Fruit fly (Drosophila melanogaster) whole organism, embryonic: ENCODE measurements around the gene MCTS1.

Source experiments
- Asciz ChIP-seq: fragments of 200-800 bp; sonication (Bioruptor generic); optimal IDR thresholded peaks from 2 replicates; lab custom pipeline; 2017; ENCODE audit warnings: missing biosample characterization, mild to moderate bottlenecking, missing genetic modification characterization, missing genetic modification reagents
- CG10147 ChIP-seq: fragments of 200-800 bp; sonication (Bioruptor generic); optimal IDR thresholded peaks from 2 replicates; lab custom pipeline; 2019; ENCODE audit warnings: missing biosample characterization, mild to moderate bottlenecking, missing genetic modification characterization, moderate library complexity
- CG10274 ChIP-seq: fragments of 200-800 bp; sonication (Bioruptor generic); optimal IDR thresholded peaks from 3 replicates; lab custom pipeline; 2017; ENCODE audit warnings: missing biosample characterization, mild to moderate bottlenecking, missing genetic modification characterization
- CG10654 ChIP-seq: fragments of 200-800 bp; sonication (Bioruptor generic); optimal IDR thresholded peaks from 2 replicates; lab custom pipeline; 2016; ENCODE audit warnings: missing biosample characterization, missing genetic modification characterization
- CG11085 ChIP-seq: fragments of 200-800 bp; sonication (Bioruptor generic); IDR thresholded peaks from 2 replicates; pipeline ENCODE4 v1.3.6; 2022; ENCODE audit warnings: missing biosample characterization, missing genetic modification characterization
- CG11247 ChIP-seq: fragments of 200-800 bp; sonication (Bioruptor generic); IDR thresholded peaks from 2 replicates; pipeline ENCODE4 v1.3.6; 2022; ENCODE audit warnings: missing biosample characterization, missing genetic modification characterization
- CG13296 ChIP-seq: fragments of 200-800 bp; sonication (Bioruptor generic); optimal IDR thresholded peaks from 3 replicates; lab custom pipeline; 2018; ENCODE audit warnings: missing biosample characterization, mild to moderate bottlenecking, missing genetic modification characterization
- CG14965 ChIP-seq: fragments of 200-800 bp; sonication (Bioruptor generic); optimal IDR thresholded peaks from 2 replicates; lab custom pipeline; 2016; ENCODE audit warnings: missing biosample characterization, missing genetic modification characterization, borderline replicate concordance
- CG16779 ChIP-seq: fragments of 200-800 bp; sonication (Bioruptor generic); IDR thresholded peaks from 2 replicates; pipeline ENCODE4 v1.3.6; 2022; ENCODE audit warnings: missing biosample characterization, missing genetic modification characterization
- CG17802 ChIP-seq: fragments of 200-800 bp; sonication (Bioruptor generic); optimal IDR thresholded peaks from 2 replicates; lab custom pipeline; 2018; ENCODE audit warnings: missing biosample characterization, mild to moderate bottlenecking, missing genetic modification characterization, moderate library complexity
- CG30431 ChIP-seq: fragments of 200-800 bp; sonication (Bioruptor generic); optimal IDR thresholded peaks from 2 replicates; lab custom pipeline; 2017; ENCODE audit warnings: missing biosample characterization, missing genetic modification characterization
- CG3163 ChIP-seq: fragments of 200-800 bp; sonication (Bioruptor generic); optimal IDR thresholded peaks from 3 replicates; lab custom pipeline; 2016; ENCODE audit warnings: missing biosample characterization, missing genetic modification characterization
- CG32767 ChIP-seq: fragments of 200-800 bp; sonication (Bioruptor generic); IDR thresholded peaks from 2 replicates; pipeline ENCODE4 v1.3.6; 2022; ENCODE audit warnings: missing biosample characterization, missing genetic modification characterization
- CG3847 ChIP-seq: fragments of 200-800 bp; sonication (Bioruptor generic); IDR thresholded peaks from 2 replicates; pipeline ENCODE4 v1.3.6; 2022; ENCODE audit warnings: missing biosample characterization, missing genetic modification characterization
- CG3995 ChIP-seq: fragments of 200-800 bp; sonication (Bioruptor generic); optimal IDR thresholded peaks from 3 replicates; lab custom pipeline; 2016; ENCODE audit warnings: missing biosample characterization, missing genetic modification characterization
- CG4328 ChIP-seq: fragments of 200-800 bp; sonication (Bioruptor generic); optimal IDR thresholded peaks from 3 replicates; lab custom pipeline; 2017; ENCODE audit warnings: missing biosample characterization, missing genetic modification reagents, missing genetic modification characterization
- CG4424 ChIP-seq: fragments of 200-800 bp; sonication (Bioruptor generic); optimal IDR thresholded peaks from 3 replicates; lab custom pipeline; 2016; ENCODE audit warnings: missing biosample characterization, missing genetic modification characterization
- CG6175 ChIP-seq: fragments of 200-800 bp; sonication (Bioruptor generic); IDR thresholded peaks from 3 replicates; pipeline ENCODE4 v1.3.6; 2022; ENCODE audit warnings: missing biosample characterization, missing genetic modification characterization
- CG6689 ChIP-seq: fragments of 200-800 bp; sonication (Bioruptor generic); IDR thresholded peaks from 2 replicates; pipeline ENCODE4 v1.3.6; 2022; ENCODE audit warnings: missing biosample characterization, missing genetic modification characterization
- CG7745 ChIP-seq: fragments of 200-800 bp; sonication (Bioruptor generic); optimal IDR thresholded peaks from 2 replicates; lab custom pipeline; 2018; ENCODE audit warnings: missing biosample characterization, mild to moderate bottlenecking, missing genetic modification characterization, moderate library complexity
- CG9876 ChIP-seq: fragments of 200-800 bp; sonication (Bioruptor generic); optimal IDR thresholded peaks from 2 replicates; lab custom pipeline; 2016; ENCODE audit warnings: missing biosample characterization, missing genetic modification characterization
- CG9932 ChIP-seq: fragments of 200-800 bp; sonication (Bioruptor generic); IDR thresholded peaks from 2 replicates; pipeline ENCODE4 v1.3.6; 2022; ENCODE audit warnings: missing biosample characterization, missing genetic modification characterization
- Dip3 ChIP-seq: fragments of 200-800 bp; sonication (Bioruptor generic); optimal IDR thresholded peaks from 3 replicates; lab custom pipeline; 2016; ENCODE audit warnings: missing biosample characterization, missing genetic modification characterization
- Hand ChIP-seq: fragments of 200-800 bp; sonication (Bioruptor generic); optimal IDR thresholded peaks from 2 replicates; lab custom pipeline; 2017; ENCODE audit warnings: mild to moderate bottlenecking, missing biosample characterization, missing genetic modification reagents, missing genetic modification characterization
- Hr3 ChIP-seq: fragments of 200-800 bp; sonication (Bioruptor generic); optimal IDR thresholded peaks from 3 replicates; lab custom pipeline; 2016; ENCODE audit warnings: missing biosample characterization, missing genetic modification characterization
- Kr ChIP-seq: fragments of 200-800 bp; sonication (Bioruptor generic); optimal IDR thresholded peaks from 2 replicates; lab custom pipeline; 2017; ENCODE audit warnings: missing biosample characterization, mild to moderate bottlenecking, missing genetic modification characterization
- Max ChIP-seq: fragments of 200-800 bp; sonication (Bioruptor generic); optimal IDR thresholded peaks from 2 replicates; lab custom pipeline; 2016; ENCODE audit warnings: missing biosample characterization, mild to moderate bottlenecking, missing genetic modification characterization
- Nf-YB ChIP-seq: fragments of 200-800 bp; sonication (Bioruptor generic); optimal IDR thresholded peaks from 3 replicates; lab custom pipeline; 2019; ENCODE audit warnings: missing biosample characterization, mild to moderate bottlenecking, missing genetic modification characterization, moderate library complexity
- Pdp1 ChIP-seq, 2 experiments: fragments of 200-800 bp; sonication (Bioruptor generic); optimal IDR thresholded peaks; 3 replicates each; lab custom pipeline; 2016; ENCODE audit warnings: missing biosample characterization in 2 of 2, missing genetic modification characterization in 2 of 2, mild to moderate bottlenecking in 1 of 2, moderate library complexity in 1 of 2
- Ravus ChIP-seq: fragments of 200-800 bp; sonication (Bioruptor generic); IDR thresholded peaks from 2 replicates; pipeline ENCODE4 v1.3.6; 2022; ENCODE audit warnings: missing biosample characterization, missing genetic modification characterization
- Sry-β ChIP-seq: fragments of 200-800 bp; sonication (Bioruptor generic); optimal IDR thresholded peaks from 2 replicates; lab custom pipeline; 2018; ENCODE audit warnings: missing biosample characterization, mild to moderate bottlenecking, missing genetic modification characterization, moderate library complexity
- Sry-δ ChIP-seq: fragments of 200-800 bp; sonication (Bioruptor generic); optimal IDR thresholded peaks from 2 replicates; lab custom pipeline; 2016; ENCODE audit warnings: missing biosample characterization, missing genetic modification characterization
- Usf ChIP-seq: fragments of 200-800 bp; sonication (Bioruptor generic); optimal IDR thresholded peaks from 2 replicates; lab custom pipeline; 2017; ENCODE audit warnings: missing genotype, missing biosample characterization, missing genetic modification characterization
- al ChIP-seq: fragments of 200-800 bp; sonication (Bioruptor generic); IDR thresholded peaks from 2 replicates; pipeline ENCODE4 v1.3.6; 2022; ENCODE audit warnings: missing biosample characterization, missing genetic modification characterization
- ara ChIP-seq: fragments of 200-800 bp; sonication (Bioruptor generic); IDR thresholded peaks from 2 replicates; pipeline ENCODE4 v1.3.6; 2022; ENCODE audit warnings: missing biosample characterization, missing genetic modification characterization
- ato ChIP-seq: fragments of 200-800 bp; sonication (Bioruptor generic); IDR thresholded peaks from 2 replicates; pipeline ENCODE4 v1.3.6; 2022; ENCODE audit warnings: missing biosample characterization, missing genetic modification characterization; ENCODE audit not compliant: partially characterized antibody
- bab2 ChIP-seq: fragments of 200-800 bp; sonication (Bioruptor generic); optimal IDR thresholded peaks from 2 replicates; lab custom pipeline; 2016; ENCODE audit warnings: missing biosample characterization, missing genetic modification characterization
- chn ChIP-seq: fragments of 200-800 bp; sonication (Bioruptor generic); optimal IDR thresholded peaks from 2 replicates; lab custom pipeline; 2016; ENCODE audit warnings: missing biosample characterization, missing genetic modification characterization
- crol ChIP-seq: fragments of 200-800 bp; sonication (Bioruptor generic); IDR thresholded peaks from 2 replicates; pipeline ENCODE4 v1.3.6; 2022; ENCODE audit warnings: missing biosample characterization, missing genetic modification characterization
- da ChIP-seq: fragments of 200-800 bp; sonication (Bioruptor generic); optimal IDR thresholded peaks from 2 replicates; lab custom pipeline; 2016; ENCODE audit warnings: missing biosample characterization, missing genetic modification characterization
- eyg ChIP-seq: fragments of 200-800 bp; sonication (Bioruptor generic); optimal IDR thresholded peaks from 3 replicates; lab custom pipeline; 2016; ENCODE audit warnings: missing biosample characterization, missing genetic modification characterization
- fu2 ChIP-seq: fragments of 200-800 bp; sonication (Bioruptor generic); optimal IDR thresholded peaks from 2 replicates; lab custom pipeline; 2016; ENCODE audit warnings: missing biosample characterization, missing genetic modification characterization
- grau ChIP-seq: fragments of 200-800 bp; optimal IDR thresholded peaks from 3 replicates; lab custom pipeline; 2019; ENCODE audit warnings: missing biosample characterization, mild to moderate bottlenecking, missing genetic modification characterization, moderate library complexity
- pita ChIP-seq: fragments of 200-800 bp; sonication (Bioruptor generic); optimal IDR thresholded peaks from 2 replicates; lab custom pipeline; 2017; ENCODE audit warnings: missing biosample characterization, mild to moderate bottlenecking, missing genetic modification characterization
- ranshi ChIP-seq: fragments of 200-800 bp; sonication (Bioruptor generic); IDR thresholded peaks from 2 replicates; pipeline ENCODE4 v1.3.6; 2022; ENCODE audit warnings: missing biosample characterization, missing genetic modification characterization
- ro ChIP-seq: fragments of 200-800 bp; sonication (Bioruptor generic); IDR thresholded peaks from 2 replicates; pipeline ENCODE4 v1.3.6; 2022; ENCODE audit warnings: missing biosample characterization, missing genetic modification characterization
- sisA ChIP-seq: fragments of 200-800 bp; sonication (Bioruptor generic); IDR thresholded peaks from 2 replicates; pipeline ENCODE4 v1.3.6; 2022; ENCODE audit warnings: missing biosample characterization, missing genetic modification characterization
- sna ChIP-seq: fragments of 200-800 bp; sonication (Bioruptor generic); IDR thresholded peaks from 2 replicates; pipeline ENCODE4 v1.3.6; 2022; ENCODE audit warnings: missing biosample characterization, missing genetic modification characterization; ENCODE audit not compliant: partially characterized antibody
- sug ChIP-seq: fragments of 200-800 bp; optimal IDR thresholded peaks from 2 replicates; lab custom pipeline; 2019; ENCODE audit warnings: missing biosample characterization, mild to moderate bottlenecking, missing genetic modification characterization, moderate library complexity
- usp ChIP-seq: fragments of >200 bp; optimal IDR thresholded peaks from 2 replicates; lab custom pipeline; 2017; ENCODE audit warnings: missing biosample characterization, missing genetic modification characterization

Gene MCTS1

dm6 chrX:6000747-6001426, 36.8 kb upstream of the MCTS1 start, which contains the start of gene CG4766 (continued):
- TF ChIP-seq CG9876 (peak; percentile 62), CG10147 (GFP tag; lab: Kevin White, UChicago) (peak; percentile 74), sisA (GFP tag; lab: Robert Waterston, UW) (peak; percentile 79), Ravus (GFP tag; lab: Robert Waterston, UW) (peak; percentile 22), usp (GFP tag; lab: Kevin White, UChicago) (no peak), CG4328 (GFP tag; lab: Kevin White, UChicago) (peak; percentile 83), sna (GFP tag; lab: Robert Waterston, UW) (no peak), Kr (GFP tag; lab: Kevin White, UChicago) (peak; percentile 21), Nf-YB (GFP tag; lab: Kevin White, UChicago) (peak; percentile 98), eyg (GFP tag; lab: Kevin White, UChicago) (peak; percentile 67), bab2 (GFP tag; lab: Kevin White, UChicago) (peak; percentile 82), Hr3 (peak; percentile 86), pita (GFP tag; lab: Kevin White, UChicago) (no peak), CG14965 (GFP tag; lab: Kevin White, UChicago) (no peak), CG10654 (GFP tag; lab: Kevin White, UChicago) (peak; percentile 72), Sry-δ (GFP tag; lab: Kevin White, UChicago) (peak; percentile 36), grau (tag; lab: Kevin White, UChicago) (peak; percentile 85), Pdp1 (GFP tag; optimal IDR thresholded peaks at IDR 0.05; lab: Kevin White, UChicago) (peak; percentile 81 to 89), CG17802 (peak; percentile 19), CG9932 (GFP tag; lab: Robert Waterston, UW) (peak; percentile 55), CG16779 (GFP tag; lab: Robert Waterston, UW) (no peak), Hand (GFP tag; lab: Kevin White, UChicago) (peak; percentile 70), ro (GFP tag; lab: Robert Waterston, UW) (peak; percentile 52; the same call in 1 of the 2 replicates), CG11247 (peak; percentile 54; the same call in 1 of the 2 replicates), ranshi (GFP tag; lab: Robert Waterston, UW) (peak; percentile 74), Sry-β (GFP tag; lab: Kevin White, UChicago) (peak; percentile 14), CG11085 (GFP tag; lab: Robert Waterston, UW) (0 out of 2 replicates have a peak, but pooled peaks have one; percentile 10), CG13296 (GFP tag; lab: Kevin White, UChicago) (peak; percentile 78), Asciz (peak; percentile 70), CG7745 (tag; lab: Kevin White, UChicago) (no peak), CG30431 (GFP tag; lab: Kevin White, UChicago) (peak; percentile 49), sug (tag; lab: Kevin White, UChicago) (peak; percentile 68), Usf (GFP tag; lab: Kevin White, UChicago) (peak; percentile 74), chn (GFP tag; lab: Kevin White, UChicago) (peak; percentile 84), crol (GFP tag; lab: Robert Waterston, UW) (no peak), da (GFP tag; lab: Kevin White, UChicago) (peak; percentile 52), CG3163 (GFP tag; lab: Kevin White, UChicago) (peak; percentile 23), Dip3 (GFP tag; lab: Kevin White, UChicago) (peak; percentile 41), CG3847 (GFP tag; lab: Robert Waterston, UW) (peak; percentile 79), CG4424 (peak; percentile 90), CG6175 (no peak), CG10274 (GFP tag; lab: Kevin White, UChicago) (peak; percentile 36), al (GFP tag; lab: Robert Waterston, UW) (peak; percentile 46; the same call in 1 of the 2 replicates), CG32767 (GFP tag; lab: Robert Waterston, UW) (peak; percentile 87), CG6689 (GFP tag; lab: Robert Waterston, UW) (peak; percentile 77), ara (GFP tag; lab: Robert Waterston, UW) (peak; percentile 80), CG3995 (GFP tag; lab: Kevin White, UChicago) (no peak), fu2 (GFP tag; lab: Kevin White, UChicago) (peak; percentile 64), ato (GFP tag; lab: Robert Waterston, UW) (no peak), Max (GFP tag; lab: Kevin White, UChicago) (peak; percentile 77)
